Fruit fly (Drosophila melanogaster): Measurements from ENCODE around the gene nero.

The nero gene

DNA sequence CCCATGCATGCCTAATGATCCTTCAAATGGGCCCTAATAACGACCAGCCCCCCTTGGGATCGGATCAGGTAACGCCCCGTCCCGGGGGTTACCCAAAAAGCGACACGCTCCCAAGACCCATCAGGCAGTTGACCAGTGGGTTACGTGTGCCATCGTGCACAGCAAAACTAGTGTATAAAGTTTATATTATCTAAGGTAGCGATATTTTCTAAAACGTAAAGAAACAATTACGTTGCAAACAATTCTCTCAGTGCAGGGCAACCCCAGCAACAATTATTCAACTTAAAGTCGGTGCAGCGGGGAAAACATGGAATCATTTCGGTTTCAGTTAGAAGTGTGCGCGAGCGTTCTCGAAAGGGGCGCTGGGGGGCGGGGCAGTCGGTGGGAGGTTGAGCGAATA is 34.8 kb downstream of the nero start (continued):
- peak; percentile 25 for TF ChIP-seq fd96Cb (tag; optimal IDR thresholded peaks at IDR 0.05)
- TF ChIP-seq ap (GFP tag; IDR thresholded peaks at IDR 0.05) = no peak
- no peak for TF ChIP-seq stc (GFP tag; IDR thresholded peaks at IDR 0.05)
- no peak for TF ChIP-seq Meics (GFP tag; optimal IDR thresholded peaks at IDR 0.05)
- peak in 1 of 2 experiments; percentile 9 for TF ChIP-seq chif (GFP tag; optimal IDR thresholded peaks at IDR 0.05)
- TF ChIP-seq CG2202 (tag; optimal IDR thresholded peaks at IDR 0.05) = peak; percentile 26
- peak; percentile 6 for TF ChIP-seq Atf3 (GFP tag; optimal IDR thresholded peaks at IDR 0.05)
- TF ChIP-seq CG12391 (tag; optimal IDR thresholded peaks at IDR 0.05) = peak; percentile 19
- TF ChIP-seq H15 (GFP tag; IDR thresholded peaks at IDR 0.05) = peak; percentile 36; the same call in 1 of the 3 replicates
- TF ChIP-seq CG15601 (tag; optimal IDR thresholded peaks at IDR 0.05) = peak; percentile 52
- TF ChIP-seq sens (GFP tag) = peak; percentile 84
- TF ChIP-seq onecut (GFP tag; IDR thresholded peaks at IDR 0.05) = 0 out of 2 replicates have a peak, but pooled peaks have one; percentile 4
- TF ChIP-seq PHDP (tag; optimal IDR thresholded peaks at IDR 0.05) = peak; percentile 6

DNA sequence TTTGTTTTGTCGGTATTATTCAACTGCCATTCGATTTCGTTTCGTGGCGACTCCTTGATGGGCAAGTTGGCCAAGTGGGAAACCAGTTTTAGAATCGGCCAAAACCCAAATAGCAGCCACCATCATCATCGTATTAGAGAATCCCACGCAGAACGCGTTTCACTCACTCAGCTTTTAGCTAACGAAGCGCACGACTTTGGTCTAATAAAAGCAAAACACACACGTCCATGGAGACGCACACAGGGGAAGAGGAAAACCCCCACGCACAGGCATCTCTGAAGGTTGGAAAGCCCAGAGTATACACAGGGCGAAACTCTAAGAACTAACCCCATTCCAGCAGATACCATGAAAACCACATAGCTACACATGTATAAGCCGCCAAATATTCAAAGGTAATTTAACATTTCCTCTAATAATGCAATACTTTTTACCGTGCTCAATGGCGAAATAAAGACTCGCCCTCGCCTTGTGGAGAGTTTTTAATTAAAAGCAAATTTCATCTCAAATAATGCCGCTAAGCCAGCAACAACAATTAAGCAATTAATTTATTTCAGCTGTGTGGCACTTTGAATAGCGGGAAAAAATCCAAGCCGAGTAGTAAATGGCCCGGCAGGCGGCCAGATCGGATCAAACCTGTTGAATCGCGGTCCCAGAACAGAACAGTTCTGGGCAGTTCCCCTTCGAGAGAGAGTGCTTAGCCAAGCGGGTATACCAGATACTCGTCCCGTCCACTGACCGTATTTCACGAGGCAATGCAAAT is 35.9 kb downstream of the nero start:
- TF ChIP-seq Xrp1 (GFP tag; IDR thresholded peaks at IDR 0.05) = 0 out of 2 replicates have a peak, but pooled peaks have one; percentile 6
- 0 out of 2 replicates have a peak, but pooled peaks have one; percentile 18 for TF ChIP-seq CG4360 (GFP tag; IDR thresholded peaks at IDR 0.05)
- peak; percentile 76 for TF ChIP-seq sens (GFP tag)
- peak; percentile 42 for TF ChIP-seq Blimp-1 (GFP tag; optimal IDR thresholded peaks at IDR 0.05)
- TF ChIP-seq CG9876 (GFP tag; optimal IDR thresholded peaks at IDR 0.05) = no peak
- no peak for TF ChIP-seq ash1 (GFP tag; optimal IDR thresholded peaks at IDR 0.05)
- peak; percentile 7 for TF ChIP-seq sd (tag; optimal IDR thresholded peaks at IDR 0.05)
- peak; percentile 24 for TF ChIP-seq CG13894 (tag; optimal IDR thresholded peaks at IDR 0.05)
- TF ChIP-seq CG18262 (tag; optimal IDR thresholded peaks at IDR 0.05) = no peak
- peak; percentile 75 for TF ChIP-seq sr (GFP tag; IDR thresholded peaks at IDR 0.05)
- peak; percentile 52 for TF ChIP-seq Med (GFP tag)
- TF ChIP-seq bsh (GFP tag; optimal IDR thresholded peaks at IDR 0.05) = peak in 1 of 2 experiments; percentile 8
- 0 out of 3 replicates have a peak, but pooled peaks have one; percentile 11 for TF ChIP-seq knrl (GFP tag; IDR thresholded peaks at IDR 0.05; ENCODE audit: partially characterized antibody)
- TF ChIP-seq CG12769 (tag; optimal IDR thresholded peaks at IDR 0.05) = peak; percentile 44
- 0 out of 3 replicates have a peak, but pooled peaks have one; percentile 30 for TF ChIP-seq CG2199 (GFP tag; IDR thresholded peaks at IDR 0.05)

DNA sequence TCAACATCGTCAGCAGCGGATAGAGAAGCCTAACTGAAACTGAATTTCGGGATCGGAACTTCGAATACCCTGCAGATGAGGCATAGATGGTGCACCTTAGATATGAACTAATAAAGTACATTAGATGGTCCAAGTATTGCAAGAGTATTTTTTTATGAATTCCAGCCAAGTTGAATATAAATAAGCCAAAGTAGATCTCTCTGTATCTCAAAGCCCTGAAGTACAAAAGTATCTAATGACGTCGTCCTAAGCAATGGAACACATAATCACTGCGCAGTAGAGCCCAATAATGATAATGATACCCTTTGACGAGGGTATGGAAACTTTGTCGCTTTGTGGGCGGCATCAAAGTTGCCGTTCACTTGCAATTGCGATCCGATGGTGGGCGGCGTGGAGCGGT is 37.6 kb downstream of the nero start:
- no peak for TF ChIP-seq CHES-1-like (GFP tag; optimal IDR thresholded peaks at IDR 0.05)
- peak; percentile 53 for TF ChIP-seq row (GFP tag; IDR thresholded peaks at IDR 0.05)
- peak; percentile 25 for TF ChIP-seq oc (tag; optimal IDR thresholded peaks at IDR 0.05)
- no peak for TF ChIP-seq H15 (GFP tag; IDR thresholded peaks at IDR 0.05)
- no peak for TF ChIP-seq ara (GFP tag; IDR thresholded peaks at IDR 0.05)
- TF ChIP-seq CG6854 (GFP tag; optimal IDR thresholded peaks at IDR 0.05) = no peak
- TF ChIP-seq CG1603 (tag; optimal IDR thresholded peaks at IDR 0.05) = peak; percentile 26
- peak; percentile 65 for TF ChIP-seq D19A (tag; optimal IDR thresholded peaks at IDR 0.05)
- TF ChIP-seq Ets97D (GFP tag; optimal IDR thresholded peaks at IDR 0.05) = no peak
- no peak for TF ChIP-seq Ssrp (tag; optimal IDR thresholded peaks at IDR 0.05)
- no peak for TF ChIP-seq lov (optimal IDR thresholded peaks at IDR 0.05)
- TF ChIP-seq lov (GFP tag; IDR thresholded peaks at IDR 0.05) = no peak
- no peak for TF ChIP-seq Rfx (GFP tag; IDR thresholded peaks at IDR 0.05)
- TF ChIP-seq Mad (GFP tag; optimal IDR thresholded peaks at IDR 0.05) = no peak
- peak; percentile 16 for TF ChIP-seq Oli (tag; optimal IDR thresholded peaks at IDR 0.05)
- no peak for TF ChIP-seq CG7786 (GFP tag; optimal IDR thresholded peaks at IDR 0.05)
- no peak for TF ChIP-seq Abd-B (GFP tag; optimal IDR thresholded peaks at IDR 0.05)
- TF ChIP-seq nmo (GFP tag; optimal IDR thresholded peaks at IDR 0.05) = no peak
- no peak for TF ChIP-seq CG6654 (GFP tag; optimal IDR thresholded peaks at IDR 0.05)
- TF ChIP-seq sisA (GFP tag; IDR thresholded peaks at IDR 0.05) = 0 out of 2 replicates have a peak, but pooled peaks have one; percentile 19
- TF ChIP-seq ind (GFP tag; optimal IDR thresholded peaks at IDR 0.05) = no peak
- no peak for TF ChIP-seq run (tag; optimal IDR thresholded peaks at IDR 0.05)
